In the genomic region with DNA sequence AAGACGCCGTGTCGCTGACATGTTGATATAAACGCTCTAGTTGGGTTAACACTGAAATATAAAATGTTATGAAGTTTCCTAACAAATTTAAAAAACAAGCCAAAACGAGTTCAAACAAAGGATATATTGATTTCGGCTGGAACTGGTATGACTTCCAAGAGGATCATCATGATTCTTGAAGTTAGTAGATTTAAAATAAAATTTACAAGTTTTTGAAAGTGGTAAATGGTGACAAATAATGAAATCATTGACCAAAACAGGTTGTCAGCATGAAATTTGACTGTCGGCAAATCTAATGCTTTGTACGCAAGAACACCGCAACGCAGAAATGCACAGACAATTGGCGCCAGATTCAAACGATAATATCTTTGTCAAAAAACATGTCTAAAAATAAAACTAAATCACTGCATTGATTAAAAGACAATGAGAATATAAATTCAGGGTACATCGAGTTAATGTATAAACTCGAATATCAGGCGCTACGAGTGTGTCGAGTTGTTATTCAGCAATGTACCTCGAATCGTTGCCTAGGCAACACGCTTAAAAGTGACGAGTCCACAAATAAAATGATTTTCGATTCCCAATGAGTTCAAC, we compare ENCODE assay signal across 1 worm cellular context.
TF ChIP-seq lines count a peak whose summit lies in the region.

A gene (minus strand): TSS at position 51 of the 594 bp plus-strand sequence.
A gene (plus strand): TSS at position 544 of the 594 bp plus-strand sequence.

TF ChIP-seq in whole organism, L1 larva, 84 proteins besides CTCF, POLR2A, EP300 and RAD21 (continued from another document):
- TF ChIP-seq nhr-84 (tag; optimal IDR thresholded peaks at IDR 0.05; lab: Kevin White, UChicago) = no peak
- TF ChIP-seq hpl-2 (GFP tag; optimal IDR thresholded peaks at IDR 0.05; lab: Kevin White, UChicago) = no peak
- TF ChIP-seq nhr-28 (tag; optimal IDR thresholded peaks at IDR 0.05; lab: Kevin White, UChicago) = no peak
- no peak for TF ChIP-seq aha-1 (tag; optimal IDR thresholded peaks at IDR 0.05; lab: Kevin White, UChicago)
- no peak for TF ChIP-seq jun-1 (tag; optimal IDR thresholded peaks at IDR 0.05; lab: Kevin White, UChicago)
- TF ChIP-seq unc-130 (tag; optimal IDR thresholded peaks at IDR 0.05; lab: Kevin White, UChicago) = peak; percentile 45
- TF ChIP-seq swsn-7 (tag; optimal IDR thresholded peaks at IDR 0.05; lab: Kevin White, UChicago) = peak; percentile 32
- peak; percentile 23 for TF ChIP-seq blmp-1 (tag; optimal IDR thresholded peaks at IDR 0.05; lab: Kevin White, UChicago)
- no peak for TF ChIP-seq lin-39 (tag; optimal IDR thresholded peaks at IDR 0.05; lab: Kevin White, UChicago)
- TF ChIP-seq dpl-1 (GFP tag; optimal IDR thresholded peaks at IDR 0.05; lab: Kevin White, UChicago) = peak; percentile 89 to 95 (median 94)
- no peak for TF ChIP-seq ama-1 (optimal IDR thresholded peaks at IDR 0.05; lab: Kevin White, UChicago)
- peak; percentile 42 for TF ChIP-seq xbp-1 (tag; optimal IDR thresholded peaks at IDR 0.05; lab: Kevin White, UChicago)
- no peak for TF ChIP-seq ztf-4 (tag; optimal IDR thresholded peaks at IDR 0.05; lab: Kevin White, UChicago)
- no peak for TF ChIP-seq pqm-1 (tag; optimal IDR thresholded peaks at IDR 0.05; lab: Kevin White, UChicago)
- TF ChIP-seq efl-1 (optimal IDR thresholded peaks at IDR 0.05; lab: Kevin White, UChicago) = peak; percentile 90 to 94
- peak; percentile 93 to 99 for TF ChIP-seq efl-1 (GFP tag; optimal IDR thresholded peaks at IDR 0.05 in 1 of 2; lab: Kevin White, UChicago)
- no peak for TF ChIP-seq alr-1 (tag; optimal IDR thresholded peaks at IDR 0.05; lab: Kevin White, UChicago; ENCODE audit: borderline replicate concordance)
- no peak for TF ChIP-seq fkh-10 (GFP tag; optimal IDR thresholded peaks at IDR 0.05; lab: Kevin White, UChicago)
- TF ChIP-seq vab-15 (tag; optimal IDR thresholded peaks at IDR 0.05; lab: Kevin White, UChicago) = no peak
- no peak for TF ChIP-seq egl-13 (tag; optimal IDR thresholded peaks at IDR 0.05; lab: Kevin White, UChicago)
- TF ChIP-seq nhr-20 (tag; optimal IDR thresholded peaks at IDR 0.05; lab: Kevin White, UChicago) = peak; percentile 41
- TF ChIP-seq snpc-4 (tag; optimal IDR thresholded peaks at IDR 0.05; lab: Kevin White, UChicago) = no peak
- TF ChIP-seq hlh-4 (tag; optimal IDR thresholded peaks at IDR 0.05; lab: Kevin White, UChicago) = no peak
- peak; percentile 57 for TF ChIP-seq nhr-85 (tag; lab: Kevin White, UChicago)
- TF ChIP-seq lin-15B (tag; optimal IDR thresholded peaks at IDR 0.05; lab: Kevin White, UChicago) = no peak
- TF ChIP-seq unc-98 (GFP tag; IDR thresholded peaks at IDR 0.05; lab: Robert Waterston, UW) = no peak
- no peak for TF ChIP-seq lin-14 (GFP tag; optimal IDR thresholded peaks at IDR 0.05; lab: Kevin White, UChicago)
- TF ChIP-seq elt-2 (tag; optimal IDR thresholded peaks at IDR 0.05; lab: Kevin White, UChicago) = no peak
- TF ChIP-seq pax-3 (tag; optimal IDR thresholded peaks at IDR 0.05; lab: Kevin White, UChicago) = no peak
- peak; percentile 68 for TF ChIP-seq snu-23 (GFP tag; optimal IDR thresholded peaks at IDR 0.05; lab: Kevin White, UChicago)
- no peak for TF ChIP-seq ces-1 (GFP tag; optimal IDR thresholded peaks at IDR 0.05; lab: Kevin White, UChicago)
- TF ChIP-seq rnt-1 (tag; optimal IDR thresholded peaks at IDR 0.05; lab: Kevin White, UChicago) = peak; percentile 47
- TF ChIP-seq ceh-90 (tag; optimal IDR thresholded peaks at IDR 0.05; lab: Kevin White, UChicago) = no peak
- TF ChIP-seq mep-1 (tag; optimal IDR thresholded peaks at IDR 0.05; lab: Kevin White, UChicago) = peak; percentile 62
- no peak for TF ChIP-seq tlp-1 (tag; optimal IDR thresholded peaks at IDR 0.05; lab: Kevin White, UChicago)
- TF ChIP-seq nhr-90 (tag; optimal IDR thresholded peaks at IDR 0.05; lab: Kevin White, UChicago; ENCODE audit: poor library complexity) = no peak
- TF ChIP-seq nhr-237 (tag; optimal IDR thresholded peaks at IDR 0.05; lab: Kevin White, UChicago) = no peak
- peak; percentile 2 for TF ChIP-seq aly-2 (tag; optimal IDR thresholded peaks at IDR 0.05; lab: Kevin White, UChicago)
- TF ChIP-seq F16B12.6 (tag; optimal IDR thresholded peaks at IDR 0.05; lab: Kevin White, UChicago) = peak; percentile 88
- TF ChIP-seq nhr-12 (tag; optimal IDR thresholded peaks at IDR 0.05; lab: Kevin White, UChicago) = no peak
- no peak for TF ChIP-seq nhr-77 (tag; optimal IDR thresholded peaks at IDR 0.05; lab: Kevin White, UChicago)
- TF ChIP-seq lin-35 (GFP tag; optimal IDR thresholded peaks at IDR 0.05; lab: Kevin White, UChicago) = peak; percentile 93 to 97
TF ChIP-seq in whole organism, L1 larva: peak in this region for 25.
